Worm (Caenorhabditis elegans) whole organism, young adult: Measurements from ENCODE around the gene ZK287.1.

Experiments
- F10E7.11 ChIP-seq: sonication (generic microtip); optimal IDR thresholded peaks from 2 replicates; lab custom pipeline; 2017; ENCODE audit warnings: mild to moderate bottlenecking, missing genetic modification characterization, moderate library complexity, missing compliant biosample characterization
- F37B4.10 ChIP-seq: fragments of 200-800 bp; sonication (Bioruptor generic); IDR thresholded peaks from 2 replicates; pipeline ENCODE4 v1.3.6; 2022; ENCODE audit warnings: missing genetic modification characterization, missing compliant biosample characterization
- Y95B8A.8 ChIP-seq: fragments of 200-800 bp; sonication (Bioruptor generic); IDR thresholded peaks from 2 replicates; pipeline ENCODE4 v1.3.6; 2022; ENCODE audit warnings: missing genetic modification reagents, missing genetic modification characterization, missing compliant biosample characterization
- ama-1 ChIP-seq, 3 experiments: fragments of 150-350 bp in 1 of 3; sonication (generic microtip) in 2 of 3; optimal IDR thresholded peaks; 2 replicates each; lab custom pipeline; 2014 to 2018; ENCODE audit warnings: missing biosample characterization in 2 of 3, missing genetic modification characterization in 2 of 3, missing genetic modification reagents in 2 of 3
- ceh-100 ChIP-seq: fragments of 200-800 bp; sonication (Bioruptor generic); IDR thresholded peaks from 2 replicates; pipeline ENCODE4 v1.3.6; 2022; ENCODE audit warnings: missing genetic modification reagents, missing genetic modification characterization, missing compliant biosample characterization
- ceh-58 ChIP-seq: fragments of 200-800 bp; sonication (Bioruptor generic); IDR thresholded peaks from 2 replicates; pipeline ENCODE4 v1.3.6; 2022; ENCODE audit warnings: missing genetic modification characterization, missing compliant biosample characterization
- lag-1 ChIP-seq: fragments of 200-800 bp; sonication (Bioruptor generic); IDR thresholded peaks from 2 replicates; pipeline ENCODE4 v1.3.6; 2022; ENCODE audit warnings: missing genetic modification reagents, missing genetic modification characterization, missing compliant biosample characterization
- let-526 ChIP-seq: fragments of 200-800 bp; sonication (Bioruptor generic); IDR thresholded peaks from 2 replicates; pipeline ENCODE4 v1.3.6; 2022; ENCODE audit warnings: missing genetic modification reagents, missing genetic modification characterization, missing compliant biosample characterization
- lin-54 ChIP-seq: fragments of 200-800 bp; sonication (Bioruptor generic); optimal IDR thresholded peaks from 2 replicates; lab custom pipeline; 2018; ENCODE audit warnings: mild to moderate bottlenecking, missing genetic modification characterization, missing compliant biosample characterization
- nfya-1 ChIP-seq: sonication (generic microtip); optimal IDR thresholded peaks from 2 replicates; lab custom pipeline; 2017; ENCODE audit warnings: antibody characterized with exemption, missing compliant biosample characterization, missing genetic modification characterization, borderline replicate concordance; ENCODE audit not compliant: insufficient read depth
- nfya-2 ChIP-seq: fragments of 200-800 bp; sonication (Bioruptor generic); IDR thresholded peaks from 2 replicates; pipeline ENCODE4 v1.3.6; 2022; ENCODE audit warnings: missing genetic modification reagents, missing genetic modification characterization, missing compliant biosample characterization
- unc-130 ChIP-seq: sonication (generic microtip); optimal IDR thresholded peaks from 2 replicates; lab custom pipeline; 2016; ENCODE audit warnings: missing genetic modification reagents, missing genetic modification characterization, missing compliant biosample characterization
- ztf-6 ChIP-seq: fragments of 200-800 bp; sonication (Bioruptor generic); IDR thresholded peaks from 2 replicates; pipeline ENCODE4 v1.3.6; 2022; ENCODE audit warnings: missing genetic modification reagents, missing genetic modification characterization, missing compliant biosample characterization

DNA sequence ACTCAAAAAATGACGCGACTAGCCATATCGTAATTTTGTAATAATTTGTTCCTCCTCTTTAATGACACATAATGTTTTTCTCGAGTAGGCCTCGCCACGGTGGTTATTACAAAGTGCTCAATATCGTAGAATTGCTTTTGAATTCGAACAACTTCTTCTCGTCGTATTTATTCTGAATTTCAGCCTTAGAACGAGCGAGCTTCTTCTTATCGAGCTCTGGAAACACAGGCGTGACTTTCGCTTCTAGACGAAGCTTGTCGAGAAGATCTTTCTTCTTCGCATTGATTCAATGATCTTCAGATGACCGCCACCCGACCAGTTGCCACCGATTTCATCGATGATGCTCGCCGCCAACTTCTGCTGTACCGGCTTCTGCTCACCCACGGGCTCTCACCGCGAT, 15.2 kb upstream of the ZK287.1 start, which contains the start of gene T06E4.21:
- TF ChIP-seq ama-1 (optimal IDR thresholded peaks at IDR 0.05; lab: Kevin White, UChicago), result no peak
- no peak for TF ChIP-seq ama-1 (GFP tag; optimal IDR thresholded peaks at IDR 0.05; lab: Kevin White, UChicago)
- no peak for TF ChIP-seq let-526
- TF ChIP-seq F37B4.10 (GFP tag; lab: Robert Waterston, UW), result no peak
- no peak for TF ChIP-seq lag-1 (GFP tag; lab: Robert Waterston, UW)
- TF ChIP-seq Y95B8A.8, result no peak
- TF ChIP-seq F10E7.11 (tag; lab: Kevin White, UChicago), result no peak
- no peak for TF ChIP-seq ceh-58 (GFP tag; lab: Robert Waterston, UW)
- no peak for TF ChIP-seq nfya-1 (tag; lab: Kevin White, UChicago)
- TF ChIP-seq lin-54 (GFP tag; lab: Kevin White, UChicago), result no peak
- TF ChIP-seq ztf-6 (GFP tag; lab: Robert Waterston, UW), result no peak
- TF ChIP-seq ceh-100 (GFP tag; lab: Robert Waterston, UW), result no peak
- no peak for TF ChIP-seq unc-130 (GFP tag; lab: Kevin White, UChicago)
- no peak for TF ChIP-seq nfya-2 (GFP tag; lab: Robert Waterston, UW)
